Worm (Caenorhabditis elegans) whole organism, L2 larva: Measurements from ENCODE around the gene F46B6.6.

ENCODE experiments used
- egl-27 ChIP-seq: sonication (generic microtip); optimal IDR thresholded peaks from 3 replicates; lab custom pipeline; 2017; ENCODE audit warnings: missing biosample characterization, missing genetic modification reagents, missing genetic modification characterization
- elt-1 ChIP-seq: fragments of 150-350 bp; optimal IDR thresholded peaks from 2 replicates; lab custom pipeline; 2014; ENCODE audit warnings: missing biosample characterization, missing genetic modification characterization
- nhr-11 ChIP-seq: fragments of 150-350 bp; optimal IDR thresholded peaks from 2 replicates; lab custom pipeline; 2014; ENCODE audit warnings: missing biosample characterization, missing genetic modification characterization
- nhr-12 ChIP-seq: fragments of 150-350 bp; optimal IDR thresholded peaks from 2 replicates; lab custom pipeline; 2014; ENCODE audit warnings: missing biosample characterization, missing genetic modification characterization
- ztf-4 ChIP-seq: fragments of 150-350 bp; optimal IDR thresholded peaks from 2 replicates; lab custom pipeline; 2014; ENCODE audit warnings: missing biosample characterization, missing genetic modification characterization

DNA sequence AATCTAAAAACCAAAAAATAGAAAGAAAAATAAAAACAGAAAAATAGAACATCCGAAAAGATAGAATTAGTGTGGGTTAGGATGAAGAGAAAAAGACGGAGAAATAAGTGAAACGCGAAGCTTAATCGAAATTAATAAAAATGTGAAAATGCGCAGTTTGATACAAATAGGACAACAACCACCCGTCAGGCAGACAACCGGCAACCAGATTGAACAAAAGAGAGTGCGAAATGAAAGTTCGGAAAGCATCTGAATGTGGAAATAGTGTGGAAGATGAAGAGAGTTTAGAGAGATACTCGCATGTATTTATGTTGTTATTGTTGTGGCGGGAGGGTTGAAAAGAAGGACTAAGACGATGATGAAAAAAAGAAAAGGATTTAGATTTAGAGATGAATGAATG lies 28.2 kb downstream of the F46B6.6 start:
- TF ChIP-seq nhr-11 (tag; lab: Kevin White, UChicago) (no peak), egl-27 (tag; lab: Kevin White, UChicago) (no peak), nhr-12 (tag; lab: Kevin White, UChicago) (no peak), ztf-4 (no peak), elt-1 (no peak)
